Fruit fly (Drosophila melanogaster): ENCODE data around the gene Ccdc85.

The Ccdc85 gene

dm6 chr2L:3056448-3056790 is 57.3 kb downstream of the Ccdc85 start, which contains the start of gene FASN1 (continued):
- no peak for TF ChIP-seq CG6683 (GFP tag; optimal IDR thresholded peaks at IDR 0.05)
- 0 out of 2 replicates have a peak, but pooled peaks have one; percentile 31 for TF ChIP-seq CG42726 (GFP tag; IDR thresholded peaks at IDR 0.05; ENCODE audit: partially characterized antibody)
- TF ChIP-seq CG31224 (GFP tag; IDR thresholded peaks at IDR 0.05), result no peak
- no peak for TF ChIP-seq CG8944 (GFP tag; optimal IDR thresholded peaks at IDR 0.05)
- TF ChIP-seq gro (GFP tag; optimal IDR thresholded peaks at IDR 0.05), result peak; percentile 59
- TF ChIP-seq CG2116 (GFP tag; optimal IDR thresholded peaks at IDR 0.05), result no peak
- peak; percentile 46 for TF ChIP-seq CG6813 (GFP tag; optimal IDR thresholded peaks at IDR 0.05)
- no peak for TF ChIP-seq CG14667 (GFP tag; IDR thresholded peaks at IDR 0.05)
- no peak; the same call in 1 of the 2 replicates for TF ChIP-seq CG14014 (GFP tag; IDR thresholded peaks at IDR 0.05)
- peak; percentile 43 for TF ChIP-seq sens (GFP tag)
- TF ChIP-seq tx (GFP tag; optimal IDR thresholded peaks at IDR 0.05), result no peak
- TF ChIP-seq tap (tag; optimal IDR thresholded peaks at IDR 0.05), result no peak
- TF ChIP-seq lov (optimal IDR thresholded peaks at IDR 0.05), result no peak
- no peak for TF ChIP-seq lov (GFP tag; IDR thresholded peaks at IDR 0.05)
- TF ChIP-seq Eip74EF (GFP tag; optimal IDR thresholded peaks at IDR 0.05), result no peak
- TF ChIP-seq Hmx (GFP tag; optimal IDR thresholded peaks at IDR 0.05), result no peak
- no peak for TF ChIP-seq Dip2 (GFP tag; IDR thresholded peaks at IDR 0.05)
- peak; percentile 19 for TF ChIP-seq Fer1 (GFP tag; optimal IDR thresholded peaks at IDR 0.05)
- no peak for TF ChIP-seq pb (GFP tag; optimal IDR thresholded peaks at IDR 0.05)
- no peak for TF ChIP-seq CG1832 (GFP tag; optimal IDR thresholded peaks at IDR 0.05)
- TF ChIP-seq CG17802 (tag; optimal IDR thresholded peaks at IDR 0.05), result no peak
- TF ChIP-seq da (GFP tag; optimal IDR thresholded peaks at IDR 0.05), result no peak
- TF ChIP-seq CrebB (tag; optimal IDR thresholded peaks at IDR 0.05), result no peak
- TF ChIP-seq CG16813 (GFP tag; IDR thresholded peaks at IDR 0.05; ENCODE audit: partially characterized antibody), result no peak
- no peak for TF ChIP-seq CG4404 (GFP tag; IDR thresholded peaks at IDR 0.05)
- no peak for TF ChIP-seq CG4854 (GFP tag; optimal IDR thresholded peaks at IDR 0.05)
- TF ChIP-seq CG13287 (GFP tag; IDR thresholded peaks at IDR 0.05; ENCODE audit: partially characterized antibody), result peak; percentile 33
- TF ChIP-seq ftz-f1 (GFP tag; optimal IDR thresholded peaks at IDR 0.05), result no peak
- TF ChIP-seq Dfd (GFP tag; optimal IDR thresholded peaks at IDR 0.05), result no peak
- TF ChIP-seq CG14965 (GFP tag; optimal IDR thresholded peaks at IDR 0.05; ENCODE audit: borderline replicate concordance), result no peak
- TF ChIP-seq CG18011 (GFP tag; optimal IDR thresholded peaks at IDR 0.05), result no peak
- no peak for TF ChIP-seq zfh2 (GFP tag; optimal IDR thresholded peaks at IDR 0.05)
- no peak for TF ChIP-seq CG9727 (GFP tag; optimal IDR thresholded peaks at IDR 0.05)
- no peak for TF ChIP-seq CG43689 (GFP tag; IDR thresholded peaks at IDR 0.05)
- 0 out of 3 replicates have a peak, but pooled peaks have one; percentile 29 for TF ChIP-seq CG6791 (GFP tag; IDR thresholded peaks at IDR 0.05; ENCODE audit: partially characterized antibody)
- no peak for TF ChIP-seq CG10209 (GFP tag; optimal IDR thresholded peaks at IDR 0.05)
- no peak for TF ChIP-seq CG12942 (GFP tag; optimal IDR thresholded peaks at IDR 0.05)
- no peak for TF ChIP-seq Rx (GFP tag; IDR thresholded peaks at IDR 0.05)
- TF ChIP-seq Gsc (GFP tag; IDR thresholded peaks at IDR 0.05), result no peak
- no peak for TF ChIP-seq vnd (GFP tag; IDR thresholded peaks at IDR 0.05; ENCODE audit: partially characterized antibody)
- peak; percentile 5; the same call in 1 of the 2 replicates for TF ChIP-seq CG31441 (GFP tag; IDR thresholded peaks at IDR 0.05)
- TF ChIP-seq Dad (GFP tag; optimal IDR thresholded peaks at IDR 0.05), result peak; percentile 0
- TF ChIP-seq ems (GFP tag; optimal IDR thresholded peaks at IDR 0.05), result no peak
- TF ChIP-seq wdn (GFP tag; IDR thresholded peaks at IDR 0.05), result no peak
- no peak for TF ChIP-seq ase (GFP tag; IDR thresholded peaks at IDR 0.05)
- TF ChIP-seq Hand (GFP tag; optimal IDR thresholded peaks at IDR 0.05), result peak; percentile 12
- TF ChIP-seq Bteb2 (GFP tag; optimal IDR thresholded peaks at IDR 0.05), result no peak
- TF ChIP-seq br (optimal IDR thresholded peaks at IDR 0.05), result no peak
- no peak for TF ChIP-seq Doc3 (GFP tag; IDR thresholded peaks at IDR 0.05; ENCODE audit: partially characterized antibody)
- no peak for TF ChIP-seq bcd (GFP tag; optimal IDR thresholded peaks at IDR 0.05)
- TF ChIP-seq gcm2 (GFP tag; optimal IDR thresholded peaks at IDR 0.05), result no peak
- peak; percentile 2 for TF ChIP-seq CG13894 (tag; optimal IDR thresholded peaks at IDR 0.05)

Measured in whole organism, embryonic.